Worm (Caenorhabditis elegans): ENCODE results near the gene srd-13.

DNA sequence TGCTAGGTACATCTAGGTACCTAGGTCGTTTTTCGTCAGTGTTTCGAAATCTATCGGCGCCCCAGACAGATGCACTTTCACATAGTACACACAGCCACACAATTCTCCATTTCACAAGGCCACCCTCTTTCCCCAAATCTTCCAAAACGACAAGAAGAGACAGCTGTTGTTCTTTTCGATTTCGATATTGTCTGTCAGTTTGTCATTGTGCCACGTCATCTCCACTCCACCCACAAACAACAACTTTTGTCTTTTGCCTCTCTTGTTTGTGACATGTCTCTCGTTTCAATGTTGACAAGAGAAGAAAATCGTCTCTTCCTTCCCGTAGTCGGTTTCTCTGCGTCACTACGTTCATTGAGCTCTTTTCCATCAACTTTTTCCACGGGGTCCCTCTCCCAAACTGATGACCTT lies 41.6 kb downstream of the srd-13 start:
- peak; percentile 65 for TF ChIP-seq nhr-11 (tag; optimal IDR thresholded peaks at IDR 0.05)
- no peak for TF ChIP-seq alr-1 (tag; optimal IDR thresholded peaks at IDR 0.05; ENCODE audit: borderline replicate concordance)
- peak; percentile 74 for TF ChIP-seq nhr-20 (tag; optimal IDR thresholded peaks at IDR 0.05)
- TF ChIP-seq ztf-11 (tag; optimal IDR thresholded peaks at IDR 0.05) = no peak
- no peak for TF ChIP-seq lin-15B (tag; optimal IDR thresholded peaks at IDR 0.05)
- no peak for TF ChIP-seq ama-1 (optimal IDR thresholded peaks at IDR 0.05)
- no peak for TF ChIP-seq snpc-4 (tag; optimal IDR thresholded peaks at IDR 0.05)
- TF ChIP-seq pqm-1 (tag; optimal IDR thresholded peaks at IDR 0.05) = no peak

Measured in whole organism, L1 larva.